Worm (Caenorhabditis elegans) whole organism, mixed stage, embryonic: ENCODE measurements around the gene F07C4.10.

Experiments
- blmp-1 ChIP-seq: fragments of 150-350 bp; optimal IDR thresholded peaks from 2 replicates; lab custom pipeline; 2014; ENCODE audit warnings: missing biosample characterization, missing genetic modification characterization
- ces-1 ChIP-seq: fragments of 150-350 bp; optimal IDR thresholded peaks from 2 replicates; lab custom pipeline; 2014; ENCODE audit warnings: missing biosample characterization, missing genetic modification reagents, missing genetic modification characterization
- elt-3 ChIP-seq: fragments of 150-350 bp; optimal IDR thresholded peaks from 2 replicates; lab custom pipeline; 2014; ENCODE audit warnings: missing biosample characterization, missing genetic modification characterization
- lin-13 ChIP-seq: fragments of 150-350 bp; optimal IDR thresholded peaks from 2 replicates; lab custom pipeline; 2014; ENCODE audit warnings: missing biosample characterization, missing genetic modification characterization
- mep-1 ChIP-seq: fragments of 150-350 bp; optimal IDR thresholded peaks from 2 replicates; lab custom pipeline; 2017; ENCODE audit warnings: missing biosample characterization, missing genetic modification reagents, missing genetic modification characterization, inconsistent platforms
- nhr-12 ChIP-seq: fragments of 150-350 bp; optimal IDR thresholded peaks from 2 replicates; lab custom pipeline; 2014; ENCODE audit warnings: missing biosample characterization, missing genetic modification characterization
- nhr-28 ChIP-seq: fragments of 150-350 bp; optimal IDR thresholded peaks from 2 replicates; lab custom pipeline; 2014; ENCODE audit warnings: missing biosample characterization, missing genetic modification characterization
- pha-4 ChIP-seq: fragments of 150-350 bp; optimal IDR thresholded peaks from 2 replicates; lab custom pipeline; 2018; ENCODE audit warnings: missing biosample characterization, missing genetic modification reagents, missing genetic modification characterization
- sptf-1 ChIP-seq: sonication (generic microtip); optimal IDR thresholded peaks from 2 replicates; lab custom pipeline; 2017; ENCODE audit warnings: mild to moderate bottlenecking, missing genetic modification characterization, moderate library complexity, missing compliant biosample characterization
- unc-39 ChIP-seq: fragments of 150-350 bp; optimal IDR thresholded peaks from 2 replicates; lab custom pipeline; 2014; ENCODE audit warnings: missing biosample characterization, missing genetic modification characterization
- unc-62 ChIP-seq: fragments of 150-350 bp; optimal IDR thresholded peaks from 2 replicates; lab custom pipeline; 2014; ENCODE audit warnings: missing biosample characterization, missing genetic modification reagents, missing genetic modification characterization
- ztf-11 ChIP-seq: fragments of 150-350 bp; optimal IDR thresholded peaks from 2 replicates; lab custom pipeline; 2014; ENCODE audit warnings: missing biosample characterization, missing genetic modification characterization

DNA sequence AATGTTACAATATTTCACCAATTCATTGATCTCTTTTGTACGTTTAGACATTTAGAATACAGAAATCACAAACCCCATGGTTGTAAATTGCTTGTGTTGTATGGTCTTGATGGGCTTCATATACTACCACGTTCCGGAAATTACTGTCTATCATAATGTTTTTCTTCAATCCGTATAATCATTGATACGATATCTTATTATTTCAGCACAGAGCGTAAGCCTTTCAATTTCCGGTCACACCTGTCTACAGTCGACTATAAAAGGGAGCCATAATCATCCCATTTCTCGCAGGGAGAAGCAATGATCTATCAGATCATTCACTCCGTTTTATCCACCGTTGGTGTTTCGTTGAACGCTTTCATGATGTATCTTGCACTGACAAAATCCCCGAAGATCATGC is 10.2 kb downstream of the F07C4.10 start, which contains the start of gene srd-30:
- TF ChIP-seq nhr-28 (tag; lab: Kevin White, UChicago) (no peak), pha-4 (tag; lab: Kevin White, UChicago) (no peak), unc-62 (GFP tag; lab: Kevin White, UChicago) (no peak), unc-39 (no peak), blmp-1 (tag; lab: Kevin White, UChicago) (no peak), ztf-11 (no peak), elt-3 (tag; lab: Kevin White, UChicago) (no peak), lin-13 (tag; lab: Kevin White, UChicago) (no peak), mep-1 (no peak), sptf-1 (no peak), nhr-12 (no peak), ces-1 (no peak)
